Fruit fly (Drosophila melanogaster) Kc167 (cell line): Measurements from ENCODE around the gene Sap30.

Experiments
- Myc ChIP-seq: fragments of >200 bp; optimal IDR thresholded peaks from 2 replicates; lab custom pipeline; 2017; ENCODE audit warnings: missing external identifiers
- Sin3A ChIP-seq: fragments of >200 bp; optimal IDR thresholded peaks from 2 replicates; lab custom pipeline; 2018; ENCODE audit warnings: missing external identifiers

dm6 chrX:16813226-16813625, 26.1 kb downstream of the Sap30 start:
- TF ChIP-seq Myc (lab: Kevin White, UChicago): no peak
- no peak for TF ChIP-seq Sin3A
